Worm (Caenorhabditis elegans) whole organism, midembryonic: ENCODE results near the gene cdr-1.
"Not testable (repeated sequence)": the region's sequence is repeated elsewhere in the genome, so short reads cannot be mapped to it uniquely, and the experiment has no call there.

Experiments
- T22C8.4 ChIP-seq: fragments of 200-800 bp; sonication (Bioruptor generic); IDR thresholded peaks from 2 replicates; pipeline ENCODE4 v1.3.6; 2022; ENCODE audit warnings: missing genetic modification characterization, missing compliant biosample characterization
- cog-1 ChIP-seq: sonication (generic microtip); optimal IDR thresholded peaks from 2 replicates; lab custom pipeline; 2016; ENCODE audit warnings: missing genetic modification characterization, missing compliant biosample characterization
- flt-1 ChIP-seq: fragments of 200-800 bp; sonication (Bioruptor generic); IDR thresholded peaks from 2 replicates; pipeline ENCODE4 v1.3.6; 2022; ENCODE audit warnings: missing genetic modification characterization, missing compliant biosample characterization
- klf-2 ChIP-seq: fragments of 200-800 bp; sonication (Bioruptor generic); conservative IDR thresholded peaks from 2 replicates; pipeline ENCODE4 v1.3.6; 2022; ENCODE audit warnings: missing genetic modification reagents, missing genetic modification characterization, missing compliant biosample characterization
- med-1 ChIP-seq: sonication (generic microtip); optimal IDR thresholded peaks from 2 replicates; lab custom pipeline; 2017; ENCODE audit warnings: missing genetic modification characterization, mild to moderate bottlenecking, missing compliant biosample characterization, antibody characterized with exemption, missing genetic modification reagents; ENCODE audit not compliant: insufficient read depth
- ref-1 ChIP-seq: fragments of 200-800 bp; sonication (Bioruptor generic); conservative IDR thresholded peaks from 2 replicates; pipeline ENCODE4 v1.3.6; 2022; ENCODE audit warnings: missing genetic modification reagents, missing genetic modification characterization, missing compliant biosample characterization
- tab-1 ChIP-seq: fragments of 200-800 bp; sonication (Bioruptor generic); IDR thresholded peaks from 2 replicates; pipeline ENCODE4 v1.3.6; 2022; ENCODE audit warnings: missing genetic modification characterization, missing compliant biosample characterization
- ztf-23 ChIP-seq: fragments of 200-800 bp; sonication (Bioruptor generic); IDR thresholded peaks from 2 replicates; pipeline ENCODE4 v1.3.6; 2022; ENCODE audit warnings: missing genetic modification reagents, missing genetic modification characterization, missing compliant biosample characterization
- ztf-29 ChIP-seq: fragments of 200-800 bp; sonication (Bioruptor generic); IDR thresholded peaks from 2 replicates; pipeline ENCODE4 v1.3.6; 2022; ENCODE audit warnings: missing genetic modification reagents, missing genetic modification characterization, missing compliant biosample characterization

cdr-1 gene

DNA sequence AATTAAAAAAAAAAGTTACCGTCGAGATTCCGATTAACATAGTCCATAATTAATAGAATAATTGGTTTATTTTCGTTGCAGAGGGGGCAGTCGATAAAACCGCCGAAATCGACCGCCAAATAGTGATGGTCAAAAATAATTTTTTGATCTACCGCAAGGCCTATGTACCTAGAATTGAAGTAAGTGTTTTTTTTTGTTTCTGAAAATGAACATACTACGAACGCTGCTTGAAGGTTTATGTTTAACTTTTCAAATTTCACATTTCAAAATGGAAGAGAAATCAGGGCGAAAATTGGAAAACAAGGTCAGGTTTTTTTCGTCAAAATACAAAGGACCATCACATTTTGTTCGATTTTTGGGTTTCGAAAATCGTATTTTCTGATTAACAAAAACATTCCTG lies 7.2 kb downstream of the cdr-1 start, which contains the start of gene pzf-1:
Gene pzf-1 (minus strand): TSS at position 101 of the 400 bp plus-strand sequence.
- TF ChIP-seq cog-1 (tag; lab: Kevin White, UChicago) (no peak), flt-1 (GFP tag; lab: Robert Waterston, UW) (no peak), med-1 (no peak), klf-2 (GFP tag; lab: Robert Waterston, UW) (no peak), T22C8.4 (GFP tag; lab: Robert Waterston, UW) (no peak), ztf-29 (GFP tag; lab: Robert Waterston, UW) (no peak), ref-1 (GFP tag; lab: Robert Waterston, UW) (no peak), tab-1 (GFP tag; lab: Robert Waterston, UW) (no peak)

DNA sequence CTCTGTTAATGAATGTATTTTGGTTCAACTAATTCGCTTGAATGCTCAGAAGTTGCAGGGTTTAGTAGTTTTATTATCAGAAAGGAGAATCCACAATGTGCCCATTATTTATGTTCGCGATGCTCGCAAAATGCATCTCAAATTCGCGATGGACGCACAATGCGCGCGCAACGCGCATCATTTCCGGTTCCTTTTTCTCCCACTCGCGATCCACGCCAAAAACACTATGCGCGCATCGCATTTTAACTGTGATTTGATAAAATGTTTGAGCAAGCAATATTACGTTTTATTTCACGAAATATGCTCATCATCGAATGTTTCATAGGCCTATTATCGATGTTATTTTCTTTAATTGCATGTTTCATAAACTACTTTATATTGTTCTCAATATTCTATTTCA lies 8.8 kb downstream of the cdr-1 start, which contains the start of gene srbc-77:
Gene srbc-77 (plus strand): TSS at position 301 of the 400 bp plus-strand sequence.
- TF ChIP-seq med-1; ztf-29 (GFP tag; lab: Robert Waterston, UW); tab-1 (GFP tag; lab: Robert Waterston, UW): not testable (repeated sequence)

DNA sequence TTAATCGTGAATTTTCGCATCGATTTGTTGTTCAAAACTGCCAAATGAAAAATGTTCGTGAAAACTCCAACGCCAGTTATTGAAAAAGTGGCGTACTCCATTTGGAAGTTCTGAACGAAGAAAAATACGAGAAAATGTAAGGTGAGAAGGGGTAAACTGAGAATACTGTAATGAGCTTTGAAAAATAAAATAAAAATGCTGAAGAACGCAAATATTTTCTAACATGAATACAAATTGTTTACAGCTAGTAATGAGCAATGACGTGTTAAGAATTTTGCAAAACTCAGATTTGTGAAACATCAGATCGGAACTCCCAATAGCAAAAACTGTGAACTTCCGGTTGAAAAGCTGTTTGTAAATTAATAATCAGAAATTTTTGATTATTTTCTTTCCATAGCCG lies 11.3 kb downstream of the cdr-1 start, which contains the start of gene srw-26:
Gene srw-26 (minus strand): TSS at position 101 of the 400 bp plus-strand sequence.
- TF ChIP-seq cog-1 (tag; lab: Kevin White, UChicago) (no peak), med-1 (no peak), T22C8.4 (GFP tag; lab: Robert Waterston, UW) (no peak), ref-1 (GFP tag; lab: Robert Waterston, UW) (no peak), ztf-29 (GFP tag; lab: Robert Waterston, UW) (no peak), ztf-23 (no peak), flt-1 (GFP tag; lab: Robert Waterston, UW) (no peak), tab-1 (GFP tag; lab: Robert Waterston, UW) (no peak), klf-2 (GFP tag; lab: Robert Waterston, UW) (no peak)

DNA sequence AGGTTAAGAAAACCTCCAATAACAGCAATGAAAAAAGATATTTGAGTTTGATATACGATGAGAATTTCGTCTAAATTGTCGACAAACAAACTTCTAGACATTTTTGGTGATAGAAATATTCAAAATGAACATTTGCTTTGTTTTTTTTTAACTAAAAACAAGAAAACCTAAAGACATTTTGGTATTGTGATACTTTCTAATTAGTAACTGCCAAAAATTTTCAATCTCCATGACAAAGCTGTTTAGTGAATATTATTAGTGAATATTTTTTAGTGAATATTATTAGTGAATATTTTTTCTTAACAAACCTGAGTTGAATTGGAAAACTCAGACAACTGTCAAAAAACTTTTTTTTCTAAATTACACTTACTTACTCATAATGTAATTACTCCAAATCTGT lies 19.1 kb downstream of the cdr-1 start, which contains the start of gene srw-55:
Gene srw-55 (minus strand): TSS at position 101 of the 400 bp plus-strand sequence.
- TF ChIP-seq tab-1 (GFP tag; lab: Robert Waterston, UW) (no peak), T22C8.4 (GFP tag; lab: Robert Waterston, UW) (no peak), ref-1 (GFP tag; lab: Robert Waterston, UW) (no peak), ztf-29 (GFP tag; lab: Robert Waterston, UW) (no peak), med-1 (no peak), flt-1 (GFP tag; lab: Robert Waterston, UW) (no peak), cog-1 (tag; lab: Kevin White, UChicago) (no peak), klf-2 (GFP tag; lab: Robert Waterston, UW) (no peak), ztf-23 (no peak)

DNA sequence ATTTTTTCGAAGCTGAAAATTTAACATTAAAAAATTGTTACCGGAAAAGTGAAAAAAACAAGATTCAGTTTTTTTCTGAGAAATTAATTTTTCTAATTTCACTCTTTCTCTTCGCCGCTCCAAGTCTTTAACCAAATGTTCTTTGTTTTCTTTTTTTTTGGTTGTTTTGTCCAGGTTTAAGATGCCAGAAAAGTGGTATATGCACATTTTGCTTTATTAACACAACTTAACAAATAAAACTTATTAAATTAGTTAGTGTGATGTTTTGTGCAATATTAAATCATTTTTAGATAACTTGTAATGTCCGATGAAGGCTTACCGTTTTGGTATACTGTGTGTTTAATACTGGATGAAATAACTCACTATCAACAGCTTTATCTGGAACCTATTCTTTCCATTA lies 22.0 kb downstream of the cdr-1 start, which contains the start of gene srw-53:
Gene srw-53 (plus strand): TSS at position 301 of the 400 bp plus-strand sequence.
- TF ChIP-seq klf-2 (GFP tag; lab: Robert Waterston, UW) (no peak), tab-1 (GFP tag; lab: Robert Waterston, UW) (no peak), med-1 (no peak), ztf-29 (GFP tag; lab: Robert Waterston, UW) (no peak), T22C8.4 (GFP tag; lab: Robert Waterston, UW) (no peak), flt-1 (GFP tag; lab: Robert Waterston, UW) (no peak), cog-1 (tag; lab: Kevin White, UChicago) (no peak), ztf-23 (no peak)

DNA sequence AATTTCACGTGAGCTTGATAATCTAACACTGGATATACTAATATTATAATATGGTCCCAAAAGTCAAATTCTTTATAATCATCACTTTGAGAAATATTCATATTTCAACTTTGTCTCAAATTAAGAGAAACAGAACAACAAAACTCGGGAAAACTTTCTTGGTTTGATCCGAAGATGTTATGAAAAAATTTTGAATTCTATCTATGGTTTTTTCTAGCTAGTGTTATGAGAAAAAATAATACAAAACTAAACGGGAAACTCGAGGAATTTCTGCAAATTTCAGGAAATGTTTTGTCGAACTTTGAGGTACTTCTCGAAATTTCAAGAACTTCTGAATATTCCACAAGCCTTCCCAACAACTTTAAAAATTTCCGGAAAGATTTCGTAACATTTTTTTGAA lies 29.8 kb downstream of the cdr-1 start, which contains the start of gene srw-59:
Gene srw-59 (minus strand): TSS at position 101 of the 400 bp plus-strand sequence.
- TF ChIP-seq tab-1 (GFP tag; lab: Robert Waterston, UW) (no peak), cog-1 (tag; lab: Kevin White, UChicago) (no peak), med-1 (no peak), ztf-23 (no peak), T22C8.4 (GFP tag; lab: Robert Waterston, UW) (no peak), klf-2 (GFP tag; lab: Robert Waterston, UW) (no peak), ref-1 (GFP tag; lab: Robert Waterston, UW) (no peak), flt-1 (GFP tag; lab: Robert Waterston, UW) (no peak), ztf-29 (GFP tag; lab: Robert Waterston, UW) (no peak)

DNA sequence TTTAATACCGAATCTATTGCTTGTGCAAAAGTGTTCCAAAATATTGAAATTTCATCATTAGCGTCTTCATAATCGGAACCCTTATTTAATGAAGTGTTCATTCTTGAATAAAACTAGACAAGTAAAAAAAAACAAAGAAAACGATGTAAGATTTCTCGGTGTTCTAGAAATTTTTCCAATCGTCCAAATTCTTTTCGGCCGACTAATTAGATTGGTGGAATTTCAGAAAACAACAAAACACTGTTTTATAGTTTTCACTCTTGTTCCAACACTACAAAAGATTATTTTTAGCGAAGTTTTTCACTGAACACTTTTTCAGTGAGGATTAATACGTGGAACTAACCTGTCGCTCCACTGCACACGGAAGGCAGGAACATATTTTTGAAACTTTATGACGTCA lies 31.7 kb downstream of the cdr-1 start, which contains the start of gene srw-56:
Gene srw-56 (minus strand): TSS at position 101 of the 400 bp plus-strand sequence.
- TF ChIP-seq tab-1 (GFP tag; lab: Robert Waterston, UW) (no peak), ref-1 (GFP tag; lab: Robert Waterston, UW) (no peak), klf-2 (GFP tag; lab: Robert Waterston, UW) (no peak), ztf-29 (GFP tag; lab: Robert Waterston, UW) (no peak), flt-1 (GFP tag; lab: Robert Waterston, UW) (no peak), med-1 (no peak), ztf-23 (no peak), cog-1 (tag; lab: Kevin White, UChicago) (no peak), T22C8.4 (GFP tag; lab: Robert Waterston, UW) (no peak)

DNA sequence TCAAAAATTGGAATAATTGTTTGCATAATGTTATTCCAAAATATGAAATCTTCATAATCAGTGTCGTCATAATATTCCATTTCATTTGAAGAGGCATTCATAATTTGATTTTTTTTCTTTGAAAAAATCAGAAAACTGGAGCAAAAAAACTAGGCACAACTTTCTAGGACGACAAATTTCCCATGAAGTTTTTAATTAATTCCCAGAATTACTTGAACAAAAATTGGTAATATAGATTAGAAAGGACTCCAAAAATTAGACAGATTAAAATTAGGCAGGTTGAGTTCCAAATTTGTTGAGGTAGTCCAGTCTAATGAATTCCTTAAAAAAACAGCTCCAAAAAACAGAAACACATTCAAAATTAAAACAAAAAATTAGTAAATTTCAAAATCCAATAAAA lies 33.8 kb downstream of the cdr-1 start, which contains the start of gene srw-57:
Gene srw-57 (minus strand): TSS at position 101 of the 400 bp plus-strand sequence.
- TF ChIP-seq tab-1 (GFP tag; lab: Robert Waterston, UW) = no peak
- no peak for TF ChIP-seq T22C8.4 (GFP tag; lab: Robert Waterston, UW)
- TF ChIP-seq klf-2 (GFP tag; lab: Robert Waterston, UW) = no peak
- no peak for TF ChIP-seq cog-1 (tag; lab: Kevin White, UChicago)
- TF ChIP-seq flt-1 (GFP tag; lab: Robert Waterston, UW) = no peak
- TF ChIP-seq med-1 = no peak
- no peak for TF ChIP-seq ztf-29 (GFP tag; lab: Robert Waterston, UW)
- no peak for TF ChIP-seq ztf-23
- no peak for TF ChIP-seq ref-1 (GFP tag; lab: Robert Waterston, UW)

DNA sequence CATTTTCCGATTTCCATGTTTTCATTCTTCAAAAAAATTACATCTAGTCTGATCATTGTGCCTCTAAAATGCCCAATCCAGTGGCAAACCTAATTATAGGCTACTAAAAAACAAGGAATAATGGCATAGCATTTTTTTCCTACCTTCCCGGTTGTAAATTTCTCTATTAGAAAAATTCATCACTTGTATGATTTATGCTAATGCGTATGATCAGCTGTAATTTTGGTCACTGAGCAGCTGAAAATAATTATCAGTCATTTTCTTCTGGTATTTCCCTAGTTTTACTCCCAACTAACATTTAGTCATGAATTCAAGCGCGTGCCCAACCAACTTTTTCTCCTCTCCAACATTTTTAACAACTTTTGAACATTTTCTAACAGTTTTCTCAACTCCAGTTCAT lies 34.4 kb downstream of the cdr-1 start, which contains the start of gene srh-186:
Gene srh-186 (plus strand): TSS at position 301 of the 400 bp plus-strand sequence.
- TF ChIP-seq klf-2 (GFP tag; lab: Robert Waterston, UW) = no peak
- TF ChIP-seq tab-1 (GFP tag; lab: Robert Waterston, UW) = no peak
- no peak for TF ChIP-seq flt-1 (GFP tag; lab: Robert Waterston, UW)
- TF ChIP-seq ref-1 (GFP tag; lab: Robert Waterston, UW) = no peak
- TF ChIP-seq ztf-29 (GFP tag; lab: Robert Waterston, UW) = no peak
- TF ChIP-seq med-1 = no peak
